Fruit fly (Drosophila melanogaster) whole organism, embryonic: ENCODE data around the gene DCTN6-p27.

ENCODE experiments used
- Atf6 ChIP-seq: fragments of 200-800 bp; sonication (Bioruptor generic); IDR thresholded peaks from 2 replicates; pipeline ENCODE4 v1.3.6; 2022; ENCODE audit warnings: missing biosample characterization, missing genetic modification characterization
- C15 ChIP-seq: fragments of 200-800 bp; sonication (Bioruptor generic); IDR thresholded peaks from 3 replicates; pipeline ENCODE4 v1.3.6; 2022; ENCODE audit warnings: missing biosample characterization, missing genetic modification characterization
- CG11247 ChIP-seq: fragments of 200-800 bp; sonication (Bioruptor generic); IDR thresholded peaks from 2 replicates; pipeline ENCODE4 v1.3.6; 2022; ENCODE audit warnings: missing biosample characterization, missing genetic modification characterization
- CG11504 ChIP-seq: fragments of 200-800 bp; sonication (Bioruptor generic); optimal IDR thresholded peaks from 3 replicates; lab custom pipeline; 2019; ENCODE audit warnings: missing biosample characterization, mild to moderate bottlenecking, missing genetic modification characterization, moderate library complexity
- CG12155 ChIP-seq: fragments of 200-800 bp; sonication (Bioruptor generic); optimal IDR thresholded peaks from 3 replicates; lab custom pipeline; 2016; ENCODE audit warnings: missing biosample characterization, missing genetic modification characterization
- CG12942 ChIP-seq: fragments of 200-800 bp; sonication (Bioruptor generic); optimal IDR thresholded peaks from 3 replicates; lab custom pipeline; 2016; ENCODE audit warnings: missing biosample characterization, missing genetic modification characterization
- CG15514 ChIP-seq: fragments of 200-800 bp; sonication (Bioruptor generic); optimal IDR thresholded peaks from 3 replicates; lab custom pipeline; 2017; ENCODE audit warnings: missing biosample characterization, missing genetic modification characterization, mild to moderate bottlenecking, moderate library complexity, missing genetic modification reagents
- CG16779 ChIP-seq: fragments of 200-800 bp; sonication (Bioruptor generic); IDR thresholded peaks from 2 replicates; pipeline ENCODE4 v1.3.6; 2022; ENCODE audit warnings: missing biosample characterization, missing genetic modification characterization
- CG17361 ChIP-seq: fragments of 200-800 bp; sonication (Bioruptor generic); IDR thresholded peaks from 3 replicates; pipeline ENCODE4 v1.3.6; 2022; ENCODE audit warnings: missing biosample characterization, missing genetic modification characterization
- CG1832 ChIP-seq: fragments of 200-800 bp; sonication (Bioruptor generic); optimal IDR thresholded peaks from 2 replicates; lab custom pipeline; 2017; ENCODE audit warnings: missing biosample characterization, mild to moderate bottlenecking, missing genetic modification characterization, inconsistent platforms
- CG30431 ChIP-seq: fragments of 200-800 bp; sonication (Bioruptor generic); optimal IDR thresholded peaks from 2 replicates; lab custom pipeline; 2017; ENCODE audit warnings: missing biosample characterization, missing genetic modification characterization
- CG31224 ChIP-seq: fragments of 200-800 bp; sonication (Bioruptor generic); IDR thresholded peaks from 2 replicates; pipeline ENCODE4 v1.3.6; 2022; ENCODE audit warnings: missing biosample characterization, missing genetic modification characterization
- CG3163 ChIP-seq: fragments of 200-800 bp; sonication (Bioruptor generic); optimal IDR thresholded peaks from 3 replicates; lab custom pipeline; 2016; ENCODE audit warnings: missing biosample characterization, missing genetic modification characterization
- CG3995 ChIP-seq: fragments of 200-800 bp; sonication (Bioruptor generic); optimal IDR thresholded peaks from 3 replicates; lab custom pipeline; 2016; ENCODE audit warnings: missing biosample characterization, missing genetic modification characterization
- CG6791 ChIP-seq: fragments of 200-800 bp; sonication (Bioruptor generic); IDR thresholded peaks from 3 replicates; pipeline ENCODE4 v1.3.6; 2022; ENCODE audit warnings: missing biosample characterization, missing genetic modification characterization; ENCODE audit not compliant: partially characterized antibody
- CG6854 ChIP-seq: fragments of 200-800 bp; sonication (Bioruptor generic); optimal IDR thresholded peaks from 3 replicates; lab custom pipeline; 2017; ENCODE audit warnings: missing biosample characterization, mild to moderate bottlenecking, missing genetic modification characterization
- CG7357 ChIP-seq: fragments of 200-800 bp; sonication (Bioruptor generic); IDR thresholded peaks from 3 replicates; pipeline ENCODE4 v1.3.6; 2022; ENCODE audit warnings: missing biosample characterization, missing genetic modification characterization
- CG7928 ChIP-seq: fragments of 200-800 bp; sonication (Bioruptor generic); optimal IDR thresholded peaks from 2 replicates; lab custom pipeline; 2017; ENCODE audit warnings: missing biosample characterization, mild to moderate bottlenecking, missing genetic modification characterization
- CG7963 ChIP-seq: fragments of 200-800 bp; sonication (Bioruptor generic); IDR thresholded peaks from 3 replicates; pipeline ENCODE4 v1.3.6; 2022; ENCODE audit warnings: missing biosample characterization, missing genetic modification characterization; ENCODE audit not compliant: partially characterized antibody
- CG8924 ChIP-seq: fragments of 200-800 bp; optimal IDR thresholded peaks from 3 replicates; lab custom pipeline; 2019; ENCODE audit warnings: missing biosample characterization, mild to moderate bottlenecking, missing genetic modification characterization, moderate library complexity
- CG9727 ChIP-seq: fragments of 200-800 bp; sonication (Bioruptor generic); optimal IDR thresholded peaks from 3 replicates; lab custom pipeline; 2017; ENCODE audit warnings: missing biosample characterization, mild to moderate bottlenecking, missing genetic modification characterization
- Fer3 ChIP-seq: fragments of 200-800 bp; sonication (Bioruptor generic); optimal IDR thresholded peaks from 2 replicates; lab custom pipeline; 2018; ENCODE audit warnings: missing biosample characterization, mild to moderate bottlenecking, missing genetic modification characterization, moderate library complexity
- Neu2 ChIP-seq: fragments of 200-800 bp; sonication (Bioruptor generic); optimal IDR thresholded peaks from 3 replicates; lab custom pipeline; 2016; ENCODE audit warnings: missing biosample characterization, missing genetic modification characterization, borderline replicate concordance
- Poxn ChIP-seq: fragments of 200-800 bp; sonication (Bioruptor generic); IDR thresholded peaks from 2 replicates; pipeline ENCODE4 v1.3.6; 2022; ENCODE audit warnings: missing biosample characterization, missing genetic modification characterization
- Trl ChIP-seq, 3 experiments: fragments of >200 bp in 2 of 3; fragments of 200-800 bp in 1 of 3; sonication (Bioruptor generic) in 1 of 3; optimal IDR thresholded peaks; 2 replicates in 1 of 3; 3 replicates in 2 of 3; lab custom pipeline; 2016 to 2017; ENCODE audit warnings: missing biosample characterization in 1 of 3, missing genetic modification characterization in 1 of 3
- Xbp1 ChIP-seq: fragments of 200-800 bp; sonication (Bioruptor generic); optimal IDR thresholded peaks from 3 replicates; lab custom pipeline; 2016; ENCODE audit warnings: missing biosample characterization, mild to moderate bottlenecking, missing genetic modification characterization
- ab ChIP-seq: fragments of 200-800 bp; sonication (Bioruptor generic); optimal IDR thresholded peaks from 2 replicates; lab custom pipeline; 2016; ENCODE audit warnings: missing biosample characterization, missing genetic modification characterization
- aop ChIP-seq: fragments of 200-800 bp; sonication (Bioruptor generic); IDR thresholded peaks from 2 replicates; pipeline ENCODE4 v1.3.6; 2022; ENCODE audit warnings: missing biosample characterization, missing genetic modification characterization
- az2 ChIP-seq: fragments of 200-800 bp; sonication (Bioruptor generic); optimal IDR thresholded peaks from 3 replicates; lab custom pipeline; 2016; ENCODE audit warnings: missing biosample characterization, missing genetic modification characterization
- bigmax ChIP-seq: fragments of 200-800 bp; sonication (Bioruptor generic); optimal IDR thresholded peaks from 2 replicates; lab custom pipeline; 2018; ENCODE audit warnings: missing biosample characterization, mild to moderate bottlenecking, missing genetic modification characterization
- br ChIP-seq: fragments of >200 bp; optimal IDR thresholded peaks from 2 replicates; lab custom pipeline; 2017
- cas ChIP-seq: fragments of 200-800 bp; sonication (Bioruptor generic); IDR thresholded peaks from 2 replicates; pipeline ENCODE4 v1.3.6; 2022; ENCODE audit warnings: missing biosample characterization, missing genetic modification characterization
- caup ChIP-seq: fragments of 200-800 bp; sonication (Bioruptor generic); optimal IDR thresholded peaks from 3 replicates; lab custom pipeline; 2017; ENCODE audit warnings: missing biosample characterization, mild to moderate bottlenecking, missing genetic modification characterization, moderate library complexity; ENCODE audit not compliant: severe bottlenecking
- chif ChIP-seq, 2 experiments: fragments of 200-800 bp; sonication (Bioruptor generic); optimal IDR thresholded peaks; 3 replicates each; lab custom pipeline; 2016; ENCODE audit warnings: missing biosample characterization in 2 of 2, missing genetic modification characterization in 2 of 2
- chn ChIP-seq: fragments of 200-800 bp; sonication (Bioruptor generic); optimal IDR thresholded peaks from 2 replicates; lab custom pipeline; 2016; ENCODE audit warnings: missing biosample characterization, missing genetic modification characterization
- emc ChIP-seq: fragments of 200-800 bp; sonication (Bioruptor generic); optimal IDR thresholded peaks from 2 replicates; lab custom pipeline; 2016; ENCODE audit warnings: missing biosample characterization, missing genetic modification characterization
- exex ChIP-seq: fragments of 200-800 bp; sonication (Bioruptor generic); optimal IDR thresholded peaks from 4 replicates; lab custom pipeline; 2018; ENCODE audit warnings: missing biosample characterization, mild to moderate bottlenecking, missing genetic modification characterization, moderate library complexity
- gem ChIP-seq: fragments of 200-800 bp; sonication (Bioruptor generic); optimal IDR thresholded peaks from 2 replicates; lab custom pipeline; 2019; ENCODE audit warnings: missing biosample characterization, mild to moderate bottlenecking, missing genetic modification characterization, moderate library complexity
- lmd ChIP-seq: fragments of 200-800 bp; sonication (Bioruptor generic); IDR thresholded peaks from 2 replicates; pipeline ENCODE4 v1.3.6; 2022; ENCODE audit warnings: missing biosample characterization, missing genetic modification characterization
- lola ChIP-seq, 3 experiments: fragments of >200 bp in 2 of 3; fragments of 200-800 bp in 1 of 3; sonication (Bioruptor generic) in 1 of 3; optimal IDR thresholded peaks; 2 replicates each; lab custom pipeline; 2017 to 2019; ENCODE audit warnings: missing biosample characterization in 3 of 3, missing genetic modification characterization in 3 of 3, mild to moderate bottlenecking in 1 of 3, moderate library complexity in 1 of 3
- pum ChIP-seq: fragments of 200-800 bp; sonication (Bioruptor generic); optimal IDR thresholded peaks from 2 replicates; lab custom pipeline; 2016; ENCODE audit warnings: missing biosample characterization, missing genetic modification characterization
- ranshi ChIP-seq: fragments of 200-800 bp; sonication (Bioruptor generic); IDR thresholded peaks from 2 replicates; pipeline ENCODE4 v1.3.6; 2022; ENCODE audit warnings: missing biosample characterization, missing genetic modification characterization
- repo ChIP-seq: fragments of 200-800 bp; sonication (Bioruptor generic); optimal IDR thresholded peaks from 2 replicates; lab custom pipeline; 2016; ENCODE audit warnings: missing biosample characterization, missing genetic modification characterization
- sim ChIP-seq: fragments of 200-800 bp; sonication (Bioruptor generic); IDR thresholded peaks from 2 replicates; pipeline ENCODE4 v1.3.6; 2022; ENCODE audit warnings: missing biosample characterization, missing genetic modification characterization
- sna ChIP-seq: fragments of 200-800 bp; sonication (Bioruptor generic); IDR thresholded peaks from 2 replicates; pipeline ENCODE4 v1.3.6; 2022; ENCODE audit warnings: missing biosample characterization, missing genetic modification characterization; ENCODE audit not compliant: partially characterized antibody
- tap ChIP-seq: fragments of 200-800 bp; optimal IDR thresholded peaks from 3 replicates; lab custom pipeline; 2019; ENCODE audit warnings: missing biosample characterization, mild to moderate bottlenecking, missing genetic modification characterization, moderate library complexity
- unpg ChIP-seq: fragments of 200-800 bp; sonication (Bioruptor generic); optimal IDR thresholded peaks from 3 replicates; lab custom pipeline; 2018; ENCODE audit warnings: missing biosample characterization, mild to moderate bottlenecking, missing genetic modification characterization, moderate library complexity

Gene DCTN6-p27

DNA sequence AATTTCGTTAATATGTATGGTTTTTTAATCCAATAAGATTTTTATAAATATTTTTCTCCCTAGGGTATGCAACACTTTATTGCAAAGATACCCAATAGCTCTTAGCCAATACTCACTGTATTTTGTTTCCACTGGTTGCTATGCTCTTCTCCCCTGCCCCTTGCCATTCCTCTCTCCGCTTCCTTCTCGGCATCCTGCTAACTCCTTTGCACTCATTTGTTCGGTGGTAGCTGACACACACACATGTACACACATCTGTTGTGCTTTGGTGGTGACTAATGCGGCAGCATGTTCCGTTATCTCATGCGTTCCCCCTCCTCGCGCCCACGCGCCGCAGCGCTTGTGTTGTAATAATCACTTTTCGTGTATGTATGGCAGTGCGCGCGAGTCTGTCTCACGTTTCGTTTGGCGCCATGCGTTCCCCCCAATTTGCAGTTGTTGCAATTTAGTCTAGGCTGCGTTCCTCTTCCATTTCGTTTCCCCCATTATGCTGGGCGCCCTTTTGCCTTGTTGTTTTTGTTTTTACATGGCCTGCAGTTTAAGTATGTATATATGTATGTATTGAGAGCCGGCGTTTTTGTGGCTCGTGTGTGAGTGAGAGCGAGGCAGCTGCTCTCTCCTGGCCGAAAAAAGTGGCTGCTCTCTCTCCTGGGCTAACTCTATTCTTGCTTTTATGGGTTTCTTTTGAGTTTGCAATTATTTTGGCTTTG, 2.8 kb downstream of the DCTN6-p27 start, which contains the start of gene Polr1D (continued):
- TF ChIP-seq CG15514 (no peak), tap (tag; lab: Kevin White, UChicago) (peak; percentile 59), CG6791 (no peak; the same call in 2 of the 3 replicates), CG9727 (GFP tag; lab: Kevin White, UChicago) (peak; percentile 38), Trl (optimal IDR thresholded peaks at IDR 0.05; lab: Kevin White, UChicago) (peak; percentile 76 to 85), Trl (GFP tag; optimal IDR thresholded peaks at IDR 0.05; lab: Kevin White, UChicago) (no peak), cas (GFP tag; lab: Robert Waterston, UW) (no peak), Atf6 (GFP tag; lab: Robert Waterston, UW) (no peak; the same call in 1 of the 2 replicates), C15 (GFP tag; lab: Robert Waterston, UW) (no peak), CG7357 (peak; percentile 54; the same call in 2 of the 3 replicates), CG11247 (GFP tag; lab: Robert Waterston, UW) (0 out of 2 replicates have a peak, but pooled peaks have one; percentile 32), bigmax (GFP tag; lab: Kevin White, UChicago) (no peak), chn (peak; percentile 19), Xbp1 (peak; percentile 1), unpg (GFP tag; lab: Kevin White, UChicago) (no peak), CG17361 (GFP tag; lab: Robert Waterston, UW) (peak; percentile 44; the same call in 1 of the 3 replicates), exex (tag; lab: Kevin White, UChicago) (no peak), CG3995 (GFP tag; lab: Kevin White, UChicago) (no peak)

DNA sequence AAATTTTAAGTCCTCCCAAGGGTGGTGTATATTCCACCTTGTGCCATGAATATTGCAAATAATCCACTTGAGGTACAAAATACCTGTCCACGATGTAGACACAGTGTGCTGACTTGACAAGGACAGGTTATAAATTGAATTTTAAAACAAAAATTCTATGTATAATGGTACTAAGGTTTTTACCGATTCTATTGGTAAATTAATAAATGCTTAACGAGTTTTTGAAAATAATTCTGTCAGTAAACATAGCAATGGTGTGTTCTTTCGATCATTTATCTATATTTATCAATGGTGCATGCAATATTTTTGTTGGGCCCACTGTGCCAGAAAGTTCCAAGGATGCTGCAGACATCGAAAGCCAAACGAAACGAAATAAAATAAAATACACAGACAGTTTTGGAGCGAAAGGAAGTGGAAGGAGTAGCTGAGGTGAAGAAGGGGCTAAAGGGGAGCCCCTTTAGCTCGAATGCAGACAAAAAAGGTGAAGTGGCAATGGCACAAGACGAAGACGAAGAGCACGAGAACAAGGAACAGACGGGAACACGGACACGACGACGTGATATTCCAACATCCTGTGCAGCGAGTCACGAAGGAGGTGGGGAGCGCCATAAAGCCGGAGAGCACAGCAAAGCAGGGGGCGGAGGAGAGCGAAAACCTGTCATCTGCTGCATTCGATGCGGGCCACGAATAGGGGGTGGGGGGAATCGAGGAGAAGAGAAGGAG, 4.0 kb downstream of the DCTN6-p27 start:
- TF ChIP-seq lola (GFP tag; optimal IDR thresholded peaks at IDR 0.05; lab: Kevin White, UChicago) (peak in 1 of 3 experiments; percentile 12), gem (peak; percentile 54), CG1832 (GFP tag; lab: Kevin White, UChicago) (no peak), CG31224 (GFP tag; lab: Robert Waterston, UW) (no peak), CG11504 (tag; lab: Kevin White, UChicago) (peak; percentile 42), sna (GFP tag; lab: Robert Waterston, UW) (no peak), CG8924 (tag; lab: Kevin White, UChicago) (no peak), chif (GFP tag; optimal IDR thresholded peaks at IDR 0.05; lab: Kevin White, UChicago) (peak in 1 of 2 experiments; percentile 6), aop (no peak), CG16779 (GFP tag; lab: Robert Waterston, UW) (no peak), repo (GFP tag; lab: Kevin White, UChicago) (no peak), CG12942 (GFP tag; lab: Kevin White, UChicago) (no peak), CG6791 (no peak), CG12155 (GFP tag; lab: Kevin White, UChicago) (no peak), CG30431 (GFP tag; lab: Kevin White, UChicago) (no peak), pum (GFP tag; lab: Kevin White, UChicago) (no peak), Neu2 (GFP tag; lab: Kevin White, UChicago) (no peak), CG3163 (GFP tag; lab: Kevin White, UChicago) (no peak), CG6854 (GFP tag; lab: Kevin White, UChicago) (no peak), Trl (optimal IDR thresholded peaks at IDR 0.05; lab: Kevin White, UChicago) (peak in 1 of 2 experiments; percentile 44), Trl (GFP tag; optimal IDR thresholded peaks at IDR 0.05; lab: Kevin White, UChicago) (no peak), ab (no peak), lmd (no peak), CG7963 (GFP tag; lab: Robert Waterston, UW) (no peak), ranshi (GFP tag; lab: Robert Waterston, UW) (no peak), Fer3 (tag; lab: Kevin White, UChicago) (no peak), emc (GFP tag; lab: Kevin White, UChicago) (no peak), Poxn (GFP tag; lab: Robert Waterston, UW) (no peak), az2 (GFP tag; lab: Kevin White, UChicago) (no peak), caup (GFP tag; lab: Kevin White, UChicago) (no peak), sim (GFP tag; lab: Robert Waterston, UW) (no peak), br (lab: Kevin White, UChicago) (no peak), CG7928 (GFP tag; lab: Kevin White, UChicago) (no peak)
